Worm (Caenorhabditis elegans): Measurements from ENCODE around the gene Y73B6BL.288.

DNA sequence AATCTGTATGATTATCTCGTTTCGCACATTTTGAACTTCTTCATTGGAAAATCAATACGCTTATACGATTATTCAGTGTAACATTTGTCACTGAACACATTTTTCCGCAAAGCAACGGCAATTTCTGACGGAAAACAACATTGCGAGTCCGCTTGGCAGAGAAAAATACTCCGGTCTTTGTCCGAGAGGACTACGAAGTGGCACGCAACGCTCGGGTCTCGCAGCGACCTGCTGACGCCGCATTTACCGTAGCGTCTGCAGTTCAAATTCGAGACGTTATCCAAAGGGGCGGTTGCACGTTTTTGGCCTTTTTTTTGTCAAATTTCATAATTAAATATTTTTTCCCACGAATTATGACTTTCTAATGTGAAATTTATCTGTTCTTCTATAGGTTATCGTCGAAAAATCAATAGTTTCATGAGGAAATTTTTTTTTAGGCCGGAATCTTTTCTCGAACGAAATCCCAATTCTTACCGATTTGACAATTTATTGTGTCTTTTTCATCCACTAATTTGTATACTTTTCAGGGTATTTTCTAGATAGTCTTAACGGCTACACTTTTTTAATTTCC, 18.6 kb downstream of the Y73B6BL.288 start, which contains the start of gene sqd-1:
- TF ChIP-seq him-1 (tag; optimal IDR thresholded peaks at IDR 0.05): peak; percentile 86
- peak; percentile 100 for TF ChIP-seq W03F9.2 (tag; optimal IDR thresholded peaks at IDR 0.05)

All from whole organism, L4/young adult.